Worm (Caenorhabditis elegans) whole organism, L2 larva: ENCODE measurements around the gene B0244.9.

ENCODE experiments used
- C34F6.9 ChIP-seq: fragments of 150-350 bp; optimal IDR thresholded peaks from 2 replicates; lab custom pipeline; 2014; ENCODE audit warnings: missing biosample characterization, missing genetic modification characterization
- F13H6.1 ChIP-seq: sonication (generic microtip); optimal IDR thresholded peaks from 2 replicates; lab custom pipeline; 2016; ENCODE audit warnings: missing genetic modification characterization, missing compliant biosample characterization
- alr-1 ChIP-seq: fragments of 150-350 bp; optimal IDR thresholded peaks from 2 replicates; lab custom pipeline; 2014; ENCODE audit warnings: missing biosample characterization, missing genetic modification characterization
- ama-1 ChIP-seq: fragments of 150-350 bp; optimal IDR thresholded peaks from 2 replicates; lab custom pipeline; 2018; ENCODE audit warnings: inconsistent platforms
- blmp-1 ChIP-seq: sonication (generic microtip); optimal IDR thresholded peaks from 2 replicates; lab custom pipeline; 2017; ENCODE audit warnings: missing genetic modification characterization, mild to moderate bottlenecking, missing compliant biosample characterization, antibody characterized with exemption, moderate library complexity; ENCODE audit not compliant: insufficient read depth
- ceh-16 ChIP-seq: fragments of 150-350 bp; optimal IDR thresholded peaks from 2 replicates; lab custom pipeline; 2014; ENCODE audit warnings: missing biosample characterization, missing genetic modification characterization
- crh-2 ChIP-seq: sonication (generic microtip); optimal IDR thresholded peaks from 2 replicates; lab custom pipeline; 2017; ENCODE audit warnings: missing biosample characterization, missing genetic modification characterization
- elt-3 ChIP-seq: sonication (generic microtip); optimal IDR thresholded peaks from 2 replicates; lab custom pipeline; 2017; ENCODE audit warnings: missing biosample characterization, missing genetic modification characterization
- fos-1 ChIP-seq: fragments of 150-350 bp; optimal IDR thresholded peaks from 2 replicates; lab custom pipeline; 2014; ENCODE audit warnings: missing biosample characterization, missing genetic modification characterization
- gmeb-1 ChIP-seq: fragments of 150-350 bp; optimal IDR thresholded peaks from 2 replicates; lab custom pipeline; 2014; ENCODE audit warnings: missing biosample characterization, missing genetic modification characterization
- lin-11 ChIP-seq: fragments of 150-350 bp; sonication (generic microtip); optimal IDR thresholded peaks from 2 replicates; lab custom pipeline; 2014; ENCODE audit warnings: missing biosample characterization, missing genetic modification characterization, inconsistent platforms, mixed read lengths
- lin-13 ChIP-seq: fragments of 150-350 bp; optimal IDR thresholded peaks from 2 replicates; lab custom pipeline; 2014; ENCODE audit warnings: missing biosample characterization, missing genetic modification reagents, missing genetic modification characterization
- lin-39 ChIP-seq: fragments of 150-350 bp; optimal IDR thresholded peaks from 2 replicates; lab custom pipeline; 2014; ENCODE audit warnings: missing biosample characterization, missing genetic modification reagents, missing genetic modification characterization
- lsy-2 ChIP-seq, 2 experiments: fragments of 150-350 bp in 1 of 2; sonication (generic microtip) in 1 of 2; optimal IDR thresholded peaks; 2 replicates each; lab custom pipeline; 2014 to 2017; ENCODE audit warnings: missing biosample characterization in 2 of 2, missing genetic modification characterization in 2 of 2
- mab-5 ChIP-seq: fragments of 150-350 bp; optimal IDR thresholded peaks from 2 replicates; lab custom pipeline; 2014; ENCODE audit warnings: missing biosample characterization, missing genetic modification characterization
- mdl-1 ChIP-seq, 2 experiments: fragments of 150-350 bp in 1 of 2; sonication (generic microtip) in 1 of 2; optimal IDR thresholded peaks; 2 replicates each; lab custom pipeline; 2017; ENCODE audit warnings: missing biosample characterization in 2 of 2, missing genetic modification characterization in 2 of 2
- nhr-129 ChIP-seq: fragments of 150-350 bp; optimal IDR thresholded peaks from 2 replicates; lab custom pipeline; 2014; ENCODE audit warnings: missing biosample characterization, missing genetic modification characterization
- nhr-21 ChIP-seq: fragments of 150-350 bp; optimal IDR thresholded peaks from 2 replicates; lab custom pipeline; 2014; ENCODE audit warnings: missing biosample characterization, missing genetic modification characterization
- nhr-23 ChIP-seq: fragments of 150-350 bp; optimal IDR thresholded peaks from 2 replicates; lab custom pipeline; 2014; ENCODE audit warnings: missing biosample characterization, missing genetic modification reagents, missing genetic modification characterization
- nhr-6 ChIP-seq: fragments of 150-350 bp; optimal IDR thresholded peaks from 2 replicates; lab custom pipeline; 2014; ENCODE audit warnings: missing biosample characterization, missing genetic modification characterization
- nhr-77 ChIP-seq: fragments of 150-350 bp; optimal IDR thresholded peaks from 2 replicates; lab custom pipeline; 2014; ENCODE audit warnings: missing biosample characterization, missing genetic modification characterization
- peb-1 ChIP-seq: fragments of 150-350 bp; optimal IDR thresholded peaks from 2 replicates; lab custom pipeline; 2014; ENCODE audit warnings: missing biosample characterization, missing genetic modification characterization
- skn-1 ChIP-seq: sonication (generic microtip); optimal IDR thresholded peaks from 2 replicates; lab custom pipeline; 2017; ENCODE audit warnings: missing biosample characterization, missing genetic modification characterization
- sma-3 ChIP-seq: sonication (generic microtip); optimal IDR thresholded peaks from 2 replicates; lab custom pipeline; 2016; ENCODE audit warnings: missing genetic modification reagents, missing genetic modification characterization, missing compliant biosample characterization
- sma-9 ChIP-seq, 2 experiments: fragments of 150-350 bp in 1 of 2; sonication (generic microtip) in 1 of 2; optimal IDR thresholded peaks; 2 replicates each; lab custom pipeline; 2014 to 2016; ENCODE audit warnings: missing genetic modification characterization in 2 of 2, mild to moderate bottlenecking in 1 of 2, missing biosample characterization in 1 of 2, missing compliant biosample characterization in 1 of 2, missing genetic modification reagents in 1 of 2, moderate library complexity in 1 of 2
- snpc-4 ChIP-seq: fragments of 150-350 bp; optimal IDR thresholded peaks from 2 replicates; lab custom pipeline; 2014; ENCODE audit warnings: missing biosample characterization, missing genetic modification characterization
- unc-39 ChIP-seq: fragments of 150-350 bp; optimal IDR thresholded peaks from 2 replicates; lab custom pipeline; 2014; ENCODE audit warnings: missing biosample characterization, missing genetic modification characterization
- unc-55 ChIP-seq: fragments of 150-350 bp; sonication (generic microtip); optimal IDR thresholded peaks from 3 replicates; lab custom pipeline; 2014; ENCODE audit warnings: missing biosample characterization, missing genetic modification reagents, missing genetic modification characterization
- ztf-1 ChIP-seq: fragments of 200-800 bp; sonication (Bioruptor generic); conservative IDR thresholded peaks from 2 replicates; pipeline ENCODE4 v1.3.6; 2022; ENCODE audit warnings: missing genetic modification characterization, missing compliant biosample characterization

Gene B0244.9

DNA sequence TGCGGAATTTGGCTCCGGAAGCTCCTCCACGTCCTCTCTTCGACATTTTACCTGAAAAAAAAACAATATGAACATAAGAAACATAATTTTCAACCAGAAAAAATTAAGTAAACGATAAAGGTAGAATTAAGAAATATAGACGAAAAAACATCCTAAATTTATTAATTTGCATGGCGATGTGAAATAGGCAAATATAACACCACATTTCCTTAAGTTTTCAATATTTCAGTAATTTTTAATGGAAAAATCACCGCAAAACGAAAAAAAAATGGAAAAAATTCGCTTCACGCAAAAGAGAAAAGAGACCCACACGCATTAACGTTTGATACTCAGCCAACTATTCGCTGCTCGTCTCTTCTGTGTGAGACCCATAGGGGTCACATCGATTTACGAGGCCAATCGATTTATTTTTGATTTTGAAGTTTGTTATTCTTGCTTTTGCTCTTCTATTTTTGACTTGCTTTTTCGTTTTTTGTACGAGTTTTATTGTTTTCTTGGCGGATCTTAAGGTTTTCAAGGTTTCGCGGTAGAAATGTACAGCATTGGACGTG, 24.7 kb downstream of the B0244.9 start, which contains the start of gene rpl-23 (continued):
- peak; percentile 25 for TF ChIP-seq nhr-77 (tag; lab: Kevin White, UChicago)
- peak; percentile 83 for TF ChIP-seq ama-1 (lab: Kevin White, UChicago)
- TF ChIP-seq mab-5 (tag; lab: Kevin White, UChicago) = peak; percentile 85
- TF ChIP-seq unc-39 = no peak
- TF ChIP-seq, all 48 proteins: peak for 31

DNA sequence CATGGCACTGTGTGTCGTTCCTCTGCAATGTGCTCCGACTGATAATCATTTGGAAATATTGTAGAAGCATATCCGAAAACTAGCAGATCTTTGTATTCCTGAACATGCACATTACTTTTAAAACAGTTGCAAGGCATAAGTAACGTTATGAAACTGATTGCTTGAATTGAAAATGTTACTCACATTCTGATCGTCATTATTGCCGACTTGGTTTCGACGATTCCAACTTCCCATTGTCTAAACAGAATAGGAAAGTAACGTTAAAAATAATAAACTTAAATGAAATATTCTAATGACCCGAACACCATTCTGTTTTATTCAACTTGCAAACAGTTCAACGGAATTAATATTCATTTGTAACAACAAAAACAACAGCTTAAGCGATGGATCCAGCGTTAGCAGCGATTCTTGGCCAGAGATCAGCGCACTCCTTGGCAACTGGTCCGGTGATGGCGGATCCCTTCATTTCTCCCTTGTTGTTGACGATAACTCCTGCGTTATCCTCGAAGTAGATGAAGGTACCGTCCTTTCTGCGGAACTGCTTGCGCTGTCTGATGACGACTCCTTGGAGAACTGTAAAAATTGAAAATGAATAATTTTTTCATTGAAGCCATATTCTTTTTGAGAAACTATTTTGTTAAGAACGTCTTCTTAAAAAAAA, 25.5 kb downstream of the B0244.9 start, which contains the start of gene swp-1:
Gene swp-1, minus strand, starts transcription at position 298 of the 661 bp plus-strand sequence.
- TF ChIP-seq lin-13 (no peak), alr-1 (no peak), nhr-23 (tag; lab: Kevin White, UChicago) (no peak), lin-11 (no peak), peb-1 (tag; lab: Kevin White, UChicago) (no peak), mdl-1 (tag; optimal IDR thresholded peaks at IDR 0.05; lab: Kevin White, UChicago) (no peak), blmp-1 (no peak), elt-3 (tag; lab: Kevin White, UChicago) (no peak), skn-1 (tag; lab: Kevin White, UChicago) (no peak), ceh-16 (tag; lab: Kevin White, UChicago) (no peak), crh-2 (tag; lab: Kevin White, UChicago) (no peak), unc-39 (no peak), F13H6.1 (tag; lab: Kevin White, UChicago) (no peak), lin-39 (tag; lab: Kevin White, UChicago) (no peak), nhr-6 (tag; lab: Kevin White, UChicago) (no peak)

DNA sequence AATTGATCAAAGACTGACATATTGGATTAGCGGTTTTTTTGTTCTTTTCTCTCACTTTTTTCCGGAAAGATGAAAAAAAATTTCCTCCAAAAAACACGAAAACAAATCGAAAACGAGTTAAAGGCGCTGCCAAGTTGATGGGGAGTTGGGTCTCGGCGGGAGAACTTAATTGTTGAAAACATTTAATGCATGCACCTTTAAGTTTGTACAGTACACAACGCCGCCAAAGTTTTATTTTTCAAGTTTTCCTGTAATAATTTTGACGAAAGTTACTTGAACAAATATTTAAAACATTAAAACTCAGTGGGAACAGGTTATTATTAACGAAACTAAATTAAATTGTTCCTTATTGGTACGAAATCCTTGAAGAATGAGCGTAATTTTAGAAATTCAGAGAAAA, 29.3 kb downstream of the B0244.9 start:
- TF ChIP-seq mdl-1 (tag; optimal IDR thresholded peaks at IDR 0.05; lab: Kevin White, UChicago) = no peak
- no peak for TF ChIP-seq gmeb-1 (tag; lab: Kevin White, UChicago)
- no peak for TF ChIP-seq ztf-1 (GFP tag; lab: Robert Waterston, UW)
- TF ChIP-seq, all 48 proteins: peak for 0

DNA sequence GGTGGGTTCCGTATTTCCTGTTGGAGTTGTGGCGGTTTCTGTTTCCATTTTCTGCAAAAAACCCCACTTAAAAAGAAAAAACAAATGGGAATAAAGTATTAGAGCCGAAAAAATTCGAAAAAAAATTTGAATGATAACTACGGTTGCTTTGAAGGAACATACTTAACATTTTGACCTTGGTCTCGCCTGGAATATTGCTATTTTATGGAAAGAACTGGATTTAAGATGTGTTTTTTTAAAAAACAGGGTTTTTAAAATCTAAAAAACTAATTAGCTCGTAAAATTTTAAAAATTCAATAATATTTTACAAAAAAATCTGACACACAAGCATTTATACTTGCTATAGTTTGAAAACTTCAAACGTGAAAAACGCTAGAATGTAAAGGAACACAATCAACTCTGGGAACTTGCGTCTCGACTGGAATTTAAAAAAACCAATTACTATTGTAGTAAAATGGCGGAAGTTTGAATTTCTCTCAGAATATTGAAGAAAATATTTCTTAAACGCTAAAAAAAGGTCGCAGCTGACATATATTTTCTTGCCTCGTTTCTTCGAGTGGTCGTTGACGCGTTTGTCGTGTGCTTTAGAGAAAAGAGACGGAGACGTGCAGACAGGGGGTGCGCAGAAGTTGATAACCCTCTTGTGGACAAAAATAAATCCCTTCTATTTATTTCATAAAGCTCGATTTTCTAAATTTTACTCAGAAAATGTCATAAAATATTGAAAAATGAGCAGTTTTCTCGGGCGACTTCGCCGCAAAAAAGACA, 32.7 kb downstream of the B0244.9 start, which contains the start of the genes lgg-3 and rgs-5:
Gene lgg-3, minus strand, starts transcription at position 51 of the 768 bp plus-strand sequence.
Gene rgs-5, plus strand, starts transcription at position 593 of the 768 bp plus-strand sequence.
- TF ChIP-seq lin-39 (tag; lab: Kevin White, UChicago) = no peak
- no peak for TF ChIP-seq blmp-1
- TF ChIP-seq nhr-21 (tag; lab: Kevin White, UChicago) = no peak
- peak; percentile 50 for TF ChIP-seq lin-13
- TF ChIP-seq snpc-4 (tag; lab: Kevin White, UChicago) = peak; percentile 34
- peak; percentile 61 for TF ChIP-seq unc-55 (GFP tag; lab: Kevin White, UChicago)
- no peak for TF ChIP-seq mab-5 (tag; lab: Kevin White, UChicago)
- no peak for TF ChIP-seq mdl-1 (tag; optimal IDR thresholded peaks at IDR 0.05; lab: Kevin White, UChicago)
- peak; percentile 53 for TF ChIP-seq crh-2 (tag; lab: Kevin White, UChicago)
- TF ChIP-seq fos-1 (tag; lab: Kevin White, UChicago) = peak; percentile 24
- TF ChIP-seq lsy-2 (tag; optimal IDR thresholded peaks at IDR 0.05; lab: Kevin White, UChicago) = peak; percentile 1 to 65
- TF ChIP-seq nhr-129 = peak; percentile 52
- TF ChIP-seq sma-3 (GFP tag; lab: Kevin White, UChicago) = no peak
- peak; percentile 56 for TF ChIP-seq C34F6.9 (tag; lab: Kevin White, UChicago)

DNA sequence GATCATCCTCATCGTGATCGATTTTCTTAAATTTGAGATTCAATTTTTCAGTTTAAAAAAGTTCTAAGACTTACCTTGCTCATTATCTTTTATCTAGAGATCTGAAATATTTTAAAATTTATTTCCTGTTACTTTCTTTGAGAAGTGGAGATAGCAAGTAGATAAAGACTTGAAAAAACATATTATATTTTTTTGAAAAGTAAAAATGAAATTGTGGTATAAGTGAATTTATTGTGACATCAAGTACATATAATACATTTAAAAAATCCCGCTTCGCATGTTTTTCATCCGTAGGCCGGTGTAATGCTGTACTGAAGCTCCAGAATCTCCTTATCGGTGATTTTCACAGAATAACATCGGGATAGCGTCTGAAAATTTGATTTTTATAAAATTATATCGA, 33.6 kb downstream of the B0244.9 start, which contains the start of gene B0336.7:
Gene B0336.7, minus strand, starts transcription at position 101 of the 400 bp plus-strand sequence.
- TF ChIP-seq ceh-16 (tag; lab: Kevin White, UChicago) = no peak
- TF ChIP-seq sma-9 (GFP tag; optimal IDR thresholded peaks at IDR 0.05; lab: Kevin White, UChicago) = no peak
- TF ChIP-seq sma-9 (tag; optimal IDR thresholded peaks at IDR 0.05; lab: Kevin White, UChicago) = no peak
- TF ChIP-seq mdl-1 (tag; optimal IDR thresholded peaks at IDR 0.05; lab: Kevin White, UChicago) = no peak
- TF ChIP-seq nhr-6 (tag; lab: Kevin White, UChicago) = no peak
